Worm (Caenorhabditis elegans): Measurements from ENCODE around the gene T16G1.6.

- TF ChIP-seq nhr-12 (tag; optimal IDR thresholded peaks at IDR 0.05) (no peak), elt-2 (tag; optimal IDR thresholded peaks at IDR 0.05) (no peak), egl-27 (tag; optimal IDR thresholded peaks at IDR 0.05) (no peak), Y116A8C.19 (tag; optimal IDR thresholded peaks at IDR 0.05; ENCODE audit: borderline replicate concordance) (no peak), ztf-11 (tag; optimal IDR thresholded peaks at IDR 0.05) (no peak), nhr-76 (tag; optimal IDR thresholded peaks at IDR 0.05) (no peak), snu-23 (GFP tag; optimal IDR thresholded peaks at IDR 0.05) (no peak), C04F5.9 (tag; optimal IDR thresholded peaks at IDR 0.05) (no peak), efl-3 (GFP tag; optimal IDR thresholded peaks at IDR 0.05) (no peak), ceh-82 (tag; optimal IDR thresholded peaks at IDR 0.05) (peak in 1 of 3 experiments; percentile 12), lin-15B (tag; optimal IDR thresholded peaks at IDR 0.05) (no peak)
These were observed 38.3 kb downstream of the T16G1.6 start for ce11 chrV:12898583-12899232.

Data from whole organism, L1 larva.